Fruit fly (Drosophila melanogaster) whole organism, wandering third instar larva: ENCODE measurements around the gene MCTS1.

ENCODE experiments used
- Dfd ChIP-seq: fragments of >200 bp; optimal IDR thresholded peaks from 2 replicates; lab custom pipeline; 2017; ENCODE audit warnings: missing biosample characterization, missing genetic modification characterization
- Myc ChIP-seq: fragments of >200 bp; optimal IDR thresholded peaks from 2 replicates; lab custom pipeline; 2017
- dsf ChIP-seq: sonication (Bioruptor generic); optimal IDR thresholded peaks from 2 replicates; lab custom pipeline; 2016; ENCODE audit warnings: missing biosample characterization, missing genetic modification characterization, borderline replicate concordance
- pan ChIP-seq: fragments of >200 bp; optimal IDR thresholded peaks from 2 replicates; lab custom pipeline; 2017
- usp ChIP-seq: fragments of >200 bp; optimal IDR thresholded peaks from 2 replicates; lab custom pipeline; 2017; ENCODE audit warnings: missing biosample characterization, missing genetic modification characterization

dm6 chrX:5992767-5993325 lies 44.8 kb upstream of the MCTS1 start:
- TF ChIP-seq pan = no peak
- TF ChIP-seq usp = no peak
- no peak for TF ChIP-seq dsf
- no peak for TF ChIP-seq Dfd
- no peak for TF ChIP-seq Myc
